Fruit fly (Drosophila melanogaster) Kc167 (cell line): Measurements from ENCODE around the gene dome.

ENCODE experiments used
- Myc ChIP-seq: fragments of >200 bp; optimal IDR thresholded peaks from 2 replicates; lab custom pipeline; 2017; ENCODE audit warnings: missing external identifiers
- Sin3A ChIP-seq: fragments of >200 bp; optimal IDR thresholded peaks from 2 replicates; lab custom pipeline; 2018; ENCODE audit warnings: missing external identifiers
- h ChIP-seq: fragments of >200 bp; optimal IDR thresholded peaks from 3 replicates; lab custom pipeline; 2018; ENCODE audit warnings: missing external identifiers
- psq ChIP-seq: fragments of >200 bp; optimal IDR thresholded peaks from 2 replicates; lab custom pipeline; 2017; ENCODE audit warnings: missing external identifiers

dm6 chrX:19666991-19667409, 16.3 kb downstream of the dome start, which contains the start of gene Zw:
- TF ChIP-seq Myc (lab: Kevin White, UChicago) (no peak), h (no peak), psq (lab: Kevin White, UChicago) (no peak), Sin3A (no peak)
